Worm (Caenorhabditis elegans) whole organism, young adult: ENCODE data around the gene dod-22.

Source experiments
- C17E4.6 ChIP-seq: fragments of 200-800 bp; sonication (Bioruptor generic); IDR thresholded peaks from 2 replicates; pipeline ENCODE4 v1.3.6; 2022; ENCODE audit warnings: missing genetic modification reagents, missing genetic modification characterization, missing compliant biosample characterization
- D2030.7 ChIP-seq: fragments of 200-800 bp; sonication (Bioruptor generic); IDR thresholded peaks from 2 replicates; pipeline ENCODE4 v1.3.6; 2022; ENCODE audit warnings: missing genetic modification reagents, missing genetic modification characterization, missing compliant biosample characterization
- F10E7.11 ChIP-seq: sonication (generic microtip); optimal IDR thresholded peaks from 2 replicates; lab custom pipeline; 2017; ENCODE audit warnings: mild to moderate bottlenecking, missing genetic modification characterization, moderate library complexity, missing compliant biosample characterization
- F37B4.10 ChIP-seq: fragments of 200-800 bp; sonication (Bioruptor generic); IDR thresholded peaks from 2 replicates; pipeline ENCODE4 v1.3.6; 2022; ENCODE audit warnings: missing genetic modification characterization, missing compliant biosample characterization
- Y67H2A.10 ChIP-seq: fragments of 200-800 bp; sonication (Bioruptor generic); conservative IDR thresholded peaks from 2 replicates; pipeline ENCODE4 v1.3.6; 2022; ENCODE audit warnings: missing genetic modification reagents, missing genetic modification characterization, missing compliant biosample characterization
- Y95B8A.8 ChIP-seq: fragments of 200-800 bp; sonication (Bioruptor generic); IDR thresholded peaks from 2 replicates; pipeline ENCODE4 v1.3.6; 2022; ENCODE audit warnings: missing genetic modification reagents, missing genetic modification characterization, missing compliant biosample characterization
- aptf-3 ChIP-seq: fragments of 200-800 bp; sonication (Bioruptor generic); IDR thresholded peaks from 2 replicates; pipeline ENCODE4 v1.3.6; 2022; ENCODE audit warnings: missing genetic modification characterization, missing compliant biosample characterization
- attf-6 ChIP-seq: fragments of 200-800 bp; sonication (Bioruptor generic); IDR thresholded peaks from 2 replicates; pipeline ENCODE4 v1.3.6; 2022; ENCODE audit warnings: missing genetic modification reagents, missing genetic modification characterization, missing compliant biosample characterization
- bed-1 ChIP-seq: fragments of 200-800 bp; sonication (Bioruptor generic); IDR thresholded peaks from 2 replicates; pipeline ENCODE4 v1.3.6; 2022; ENCODE audit warnings: missing genetic modification reagents, missing genetic modification characterization, missing compliant biosample characterization
- bed-2 ChIP-seq: fragments of 200-800 bp; sonication (Bioruptor generic); IDR thresholded peaks from 2 replicates; pipeline ENCODE4 v1.3.6; 2022; ENCODE audit warnings: missing genetic modification reagents, missing genetic modification characterization, missing compliant biosample characterization
- ceh-58 ChIP-seq: fragments of 200-800 bp; sonication (Bioruptor generic); IDR thresholded peaks from 2 replicates; pipeline ENCODE4 v1.3.6; 2022; ENCODE audit warnings: missing genetic modification characterization, missing compliant biosample characterization
- ceh-79 ChIP-seq: sonication (generic microtip); optimal IDR thresholded peaks from 2 replicates; lab custom pipeline; 2017; ENCODE audit warnings: mild to moderate bottlenecking, missing genetic modification characterization, missing compliant biosample characterization
- dpff-1 ChIP-seq: sonication (generic microtip); optimal IDR thresholded peaks from 2 replicates; lab custom pipeline; 2017; ENCODE audit warnings: mild to moderate bottlenecking, missing genetic modification characterization, missing compliant biosample characterization
- egl-44 ChIP-seq: fragments of 200-800 bp; sonication (Bioruptor generic); IDR thresholded peaks from 2 replicates; pipeline ENCODE4 v1.3.6; 2022; ENCODE audit warnings: missing genetic modification reagents, missing genetic modification characterization, missing compliant biosample characterization
- egrh-3 ChIP-seq: fragments of 200-800 bp; sonication (Bioruptor generic); IDR thresholded peaks from 2 replicates; pipeline ENCODE4 v1.3.6; 2022; ENCODE audit warnings: missing genetic modification reagents, missing genetic modification characterization, missing compliant biosample characterization
- hmg-1.2 ChIP-seq: fragments of 200-800 bp; sonication (Bioruptor generic); IDR thresholded peaks from 2 replicates; pipeline ENCODE4 v1.3.6; 2022; ENCODE audit warnings: missing genetic modification reagents, missing genetic modification characterization, missing compliant biosample characterization
- hmg-20 ChIP-seq: fragments of 200-800 bp; sonication (Bioruptor generic); IDR thresholded peaks from 2 replicates; pipeline ENCODE4 v1.3.6; 2022; ENCODE audit warnings: missing genetic modification reagents, missing genetic modification characterization, missing compliant biosample characterization
- let-607 ChIP-seq, 2 experiments: fragments of 200-800 bp in 1 of 2; sonication (Bioruptor generic) in 1 of 2; sonication (generic microtip) in 1 of 2; optimal IDR thresholded peaks; 2 replicates each; lab custom pipeline; 2016 to 2018; ENCODE audit warnings: mild to moderate bottlenecking in 2 of 2, missing compliant biosample characterization in 2 of 2, missing genetic modification characterization in 2 of 2, moderate library complexity in 2 of 2, missing genotype in 1 of 2
- lin-26 ChIP-seq: fragments of 200-800 bp; sonication (Bioruptor generic); IDR thresholded peaks from 2 replicates; pipeline ENCODE4 v1.3.6; 2022; ENCODE audit warnings: missing genetic modification reagents, missing genetic modification characterization, missing compliant biosample characterization
- madf-6 ChIP-seq: fragments of 200-800 bp; sonication (Bioruptor generic); IDR thresholded peaks from 2 replicates; pipeline ENCODE4 v1.3.6; 2022; ENCODE audit warnings: missing genetic modification reagents, missing genetic modification characterization, missing compliant biosample characterization
- mxl-1 ChIP-seq: sonication (generic microtip); optimal IDR thresholded peaks from 2 replicates; lab custom pipeline; 2016; ENCODE audit warnings: missing genetic modification characterization, missing compliant biosample characterization
- nfyb-1 ChIP-seq: fragments of 200-800 bp; sonication (Bioruptor generic); IDR thresholded peaks from 2 replicates; pipeline ENCODE4 v1.3.6; 2022; ENCODE audit warnings: missing genetic modification reagents, missing genetic modification characterization, missing compliant biosample characterization
- nhr-27 ChIP-seq: fragments of 200-800 bp; sonication (Bioruptor generic); optimal IDR thresholded peaks from 2 replicates; lab custom pipeline; 2018; ENCODE audit warnings: mild to moderate bottlenecking, missing genetic modification characterization, moderate library complexity, missing compliant biosample characterization
- nhr-80 ChIP-seq: sonication (generic microtip); optimal IDR thresholded peaks from 2 replicates; lab custom pipeline; 2016; ENCODE audit warnings: missing genetic modification characterization, missing compliant biosample characterization
- nhr-90 ChIP-seq: sonication (generic microtip); optimal IDR thresholded peaks from 2 replicates; lab custom pipeline; 2016; ENCODE audit warnings: missing genotype, mild to moderate bottlenecking, missing genetic modification characterization, missing compliant biosample characterization
- rec-8 ChIP-seq, 2 experiments: sonication (generic microtip); optimal IDR thresholded peaks; 2 replicates each; lab custom pipeline; 2016; ENCODE audit warnings: mild to moderate bottlenecking in 2 of 2, missing genetic modification characterization in 2 of 2, missing genetic modification reagents in 2 of 2, missing genotype in 2 of 2, missing biosample characterization in 1 of 2, missing compliant biosample characterization in 1 of 2, moderate library complexity in 1 of 2
- snpc-1.1 ChIP-seq: sonication (generic microtip); optimal IDR thresholded peaks from 2 replicates; lab custom pipeline; 2017; ENCODE audit warnings: missing genetic modification characterization, mild to moderate bottlenecking, missing compliant biosample characterization, antibody characterized with exemption, moderate library complexity, missing genotype, missing genetic modification reagents; ENCODE audit not compliant: insufficient read depth
- snpc-3.4 ChIP-seq: sonication (generic microtip); optimal IDR thresholded peaks from 2 replicates; lab custom pipeline; 2017; ENCODE audit warnings: missing genetic modification characterization, mild to moderate bottlenecking, missing compliant biosample characterization, antibody characterized with exemption, moderate library complexity, missing genotype, missing genetic modification reagents
- unc-62 ChIP-seq: fragments of 150-350 bp; optimal IDR thresholded peaks from 2 replicates; lab custom pipeline; 2014; ENCODE audit warnings: missing biosample characterization, missing genetic modification reagents, missing genetic modification characterization
- ztf-22 ChIP-seq: fragments of 200-800 bp; sonication (Bioruptor generic); optimal IDR thresholded peaks from 2 replicates; lab custom pipeline; 2018; ENCODE audit warnings: mild to moderate bottlenecking, missing genetic modification characterization, moderate library complexity, missing compliant biosample characterization
- ztf-26 ChIP-seq: sonication (generic microtip); optimal IDR thresholded peaks from 2 replicates; lab custom pipeline; 2017; ENCODE audit warnings: missing genetic modification characterization, missing compliant biosample characterization

Gene dod-22

DNA sequence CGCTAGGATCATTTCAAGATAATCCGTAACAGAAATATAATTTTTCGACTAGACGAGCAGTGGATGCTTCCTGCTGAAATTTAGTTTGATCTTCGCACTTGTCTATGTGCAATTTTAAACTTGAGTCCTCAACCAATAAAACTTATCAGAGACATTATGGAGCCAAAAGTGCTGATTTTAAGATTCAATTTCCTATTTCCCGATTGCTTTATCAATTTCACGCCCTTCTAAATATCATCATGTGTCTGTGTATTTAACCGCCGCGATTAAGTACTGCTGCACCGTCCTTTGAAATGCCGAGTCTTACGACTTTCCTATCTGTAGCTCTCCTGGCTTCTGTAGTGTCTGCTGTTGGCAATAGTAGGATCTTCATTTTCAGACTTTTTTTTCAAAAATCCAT lies 44.1 kb upstream of the dod-22 start, which contains the start of gene C32H11.4:
TSS of gene C32H11.4 (plus strand) at position 238 of the 400 bp plus-strand sequence.
- TF ChIP-seq nhr-80 (tag; lab: Kevin White, UChicago): peak; percentile 32
- TF ChIP-seq aptf-3 (GFP tag; lab: Robert Waterston, UW): no peak

DNA sequence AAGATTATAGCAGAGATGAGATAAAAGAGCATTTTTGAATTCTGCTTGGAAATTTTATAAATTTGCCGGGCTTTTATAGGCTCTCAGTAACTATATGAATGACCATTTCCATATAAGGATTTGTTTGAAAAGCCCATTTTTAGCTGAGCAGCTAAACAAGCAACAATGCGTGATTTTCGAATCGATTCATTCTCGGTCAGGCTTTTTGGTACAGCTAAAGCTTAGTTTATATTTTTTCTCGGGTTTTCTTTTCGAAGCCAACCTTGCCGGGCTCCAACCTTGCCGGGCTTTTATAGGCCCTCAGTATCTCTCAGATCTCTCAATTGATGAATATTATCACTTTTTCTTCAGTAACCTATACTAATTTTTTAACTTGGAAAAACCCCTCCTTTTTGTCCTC lies 40.8 kb upstream of the dod-22 start, which contains the start of gene srlf-4:
TSS of gene srlf-4 (minus strand) at position 101 of the 400 bp plus-strand sequence.
- 0 out of 2 replicates have a peak, but pooled peaks have one; percentile 34 for TF ChIP-seq bed-1
- TF ChIP-seq nhr-27 (tag; lab: Kevin White, UChicago): no peak

DNA sequence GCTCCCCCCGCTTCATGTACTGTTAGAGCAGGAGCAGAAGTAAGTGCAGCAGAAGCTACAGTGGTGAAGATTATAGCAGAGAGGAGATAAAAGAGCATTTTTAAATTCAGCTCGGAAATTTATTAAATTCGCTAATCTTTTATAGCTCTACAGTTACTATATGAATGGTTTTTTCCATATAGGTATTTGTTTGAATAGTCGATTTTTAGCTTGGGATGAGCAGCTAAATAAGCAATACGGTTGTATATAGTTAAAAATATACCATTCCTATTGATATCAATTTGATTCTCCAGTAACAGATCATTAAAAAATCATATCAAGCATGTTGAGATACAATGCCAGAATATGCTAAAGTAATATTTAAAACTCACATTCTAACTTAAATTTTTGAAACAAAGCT lies 38.5 kb upstream of the dod-22 start, which contains the start of gene srlf-5:
TSS of gene srlf-5 (minus strand) at position 101 of the 400 bp plus-strand sequence.
- TF ChIP-seq lin-26 (no peak), madf-6 (no peak), ztf-26 (tag; lab: Kevin White, UChicago) (no peak), unc-62 (GFP tag; lab: Kevin White, UChicago) (no peak), nhr-90 (tag; lab: Kevin White, UChicago) (no peak), dpff-1 (no peak), F10E7.11 (no peak), hmg-1.2 (GFP tag; lab: Robert Waterston, UW) (no peak)

DNA sequence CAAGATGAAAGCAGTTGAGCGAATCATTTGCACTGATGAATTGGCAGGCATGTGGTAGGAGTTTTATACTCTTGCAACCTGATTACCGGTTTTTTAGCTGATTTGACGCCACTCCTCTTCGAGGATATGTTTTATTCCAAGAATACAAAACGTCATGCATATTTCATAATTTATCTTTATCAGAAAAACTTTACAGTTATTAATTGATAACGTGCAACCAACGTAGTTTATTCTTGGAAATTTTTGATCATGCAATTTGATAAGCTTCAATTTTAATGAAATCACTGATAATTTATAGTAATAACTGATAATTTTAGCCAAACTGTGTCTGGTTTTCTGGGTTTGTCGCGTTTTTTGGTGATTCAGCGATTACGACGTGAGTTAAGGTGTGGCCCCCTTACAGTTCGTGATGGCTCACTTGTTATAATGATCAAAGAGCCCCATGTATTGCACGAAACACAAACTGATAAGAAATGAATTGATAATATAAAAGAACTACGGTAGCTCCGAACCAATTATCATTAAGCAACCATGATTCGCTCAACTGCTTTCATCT lies 28.9 kb upstream of the dod-22 start, which contains the start of the genes cld-1 and dod-21:
TSS of gene cld-1 (minus strand) at position 51 of the 556 bp plus-strand sequence.
TSS of gene dod-21 (plus strand) at position 518 of the 556 bp plus-strand sequence.
- TF ChIP-seq rec-8 (tag; optimal IDR thresholded peaks at IDR 0.05; lab: Kevin White, UChicago) (no peak), nfyb-1 (GFP tag; lab: Robert Waterston, UW) (peak; percentile 78), nhr-80 (tag; lab: Kevin White, UChicago) (peak; percentile 69)

DNA sequence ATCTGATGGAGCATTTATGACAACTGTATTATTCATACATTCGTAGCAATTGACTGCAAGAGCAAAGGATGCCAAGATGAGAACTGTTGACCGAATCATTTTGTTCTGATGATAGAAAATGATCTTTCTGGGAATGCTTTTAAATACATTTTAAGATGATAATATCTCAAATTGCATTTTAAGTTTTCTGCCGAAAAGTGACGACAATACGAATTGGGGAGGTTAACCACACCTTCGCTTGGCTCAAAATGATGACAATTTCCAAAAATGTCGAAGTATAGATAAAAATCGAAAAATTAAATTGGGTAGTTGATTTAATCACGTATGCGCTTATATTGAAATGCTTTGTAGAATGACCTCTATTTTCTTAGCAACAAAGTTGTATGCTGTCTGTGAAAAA lies 23.9 kb upstream of the dod-22 start, which contains the start of gene dod-24:
TSS of gene dod-24 (minus strand) at position 101 of the 400 bp plus-strand sequence.
- TF ChIP-seq F37B4.10 (GFP tag; lab: Robert Waterston, UW) (no peak), Y95B8A.8 (no peak), ztf-22 (GFP tag; lab: Kevin White, UChicago) (no peak), ceh-79 (tag; lab: Kevin White, UChicago) (no peak), bed-2 (GFP tag; lab: Robert Waterston, UW) (no peak), F10E7.11 (no peak), let-607 (tag; optimal IDR thresholded peaks at IDR 0.05; lab: Kevin White, UChicago) (no peak), attf-6 (GFP tag; lab: Robert Waterston, UW) (no peak), unc-62 (GFP tag; lab: Kevin White, UChicago) (no peak), D2030.7 (no peak), C17E4.6 (no peak), egl-44 (GFP tag; lab: Robert Waterston, UW) (no peak), Y67H2A.10 (GFP tag; lab: Robert Waterston, UW) (no peak)

DNA sequence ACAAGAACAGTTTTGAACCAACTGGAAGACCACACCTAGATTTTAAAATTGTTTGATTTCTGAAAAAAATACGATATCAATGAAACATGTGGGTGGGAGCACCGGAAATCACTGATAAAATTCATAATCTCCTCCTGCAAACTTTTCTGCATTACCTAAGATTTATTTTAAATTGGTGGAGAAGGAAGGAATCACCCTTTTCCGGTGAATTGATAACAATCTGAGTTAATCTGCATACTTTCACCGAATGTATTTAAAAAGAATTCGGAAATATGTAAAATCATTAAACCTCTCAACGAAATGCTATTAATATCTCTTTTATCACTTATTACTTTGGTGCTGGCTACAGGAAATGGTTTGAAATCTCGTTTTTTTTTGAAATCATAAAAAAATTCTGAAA lies 22.5 kb upstream of the dod-22 start, which contains the start of gene dct-19:
TSS of gene dct-19 (plus strand) at position 301 of the 400 bp plus-strand sequence.
- TF ChIP-seq snpc-3.4 (tag; lab: Kevin White, UChicago) (no peak), snpc-1.1 (no peak), madf-6 (no peak), F37B4.10 (GFP tag; lab: Robert Waterston, UW) (no peak), mxl-1 (tag; lab: Kevin White, UChicago) (no peak), hmg-20 (GFP tag; lab: Robert Waterston, UW) (no peak), Y95B8A.8 (no peak), ceh-58 (GFP tag; lab: Robert Waterston, UW) (no peak), egrh-3 (GFP tag; lab: Robert Waterston, UW) (no peak)
- TF ChIP-seq, all 124 proteins: peak for 0
